Worm (Caenorhabditis elegans) whole organism, L2 larva: Measurements from ENCODE around the gene F16B12.1.

Experiments
- dmd-4 ChIP-seq: sonication (generic microtip); optimal IDR thresholded peaks from 2 replicates; lab custom pipeline; 2017; ENCODE audit warnings: missing biosample characterization, missing genetic modification characterization
- elt-1 ChIP-seq: fragments of 150-350 bp; optimal IDR thresholded peaks from 2 replicates; lab custom pipeline; 2014; ENCODE audit warnings: missing biosample characterization, missing genetic modification characterization
- snpc-4 ChIP-seq: fragments of 150-350 bp; optimal IDR thresholded peaks from 2 replicates; lab custom pipeline; 2014; ENCODE audit warnings: missing biosample characterization, missing genetic modification characterization

DNA sequence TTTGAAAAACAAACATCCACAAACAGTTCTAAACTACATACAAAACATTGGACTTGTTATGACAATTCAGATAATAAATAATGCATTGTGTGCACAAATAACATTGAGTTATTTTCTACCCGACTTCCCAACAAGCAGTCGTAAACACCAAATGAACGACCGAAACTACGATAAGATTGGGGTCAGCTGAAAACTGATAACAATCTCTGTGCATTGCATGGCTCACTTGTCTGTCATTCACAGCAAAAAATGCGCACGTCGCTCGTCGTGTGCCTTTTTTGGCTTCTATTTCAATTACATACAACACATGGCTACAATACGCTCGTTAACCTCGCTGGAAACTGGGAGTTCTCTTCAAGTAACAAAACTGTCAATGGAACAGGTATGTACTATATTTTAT is 14.4 kb upstream of the F16B12.1 start, which contains the start of gene C33G3.4:
- TF ChIP-seq elt-1 (tag; lab: Kevin White, UChicago) (no peak), snpc-4 (no peak), dmd-4 (no peak)
